Worm (Caenorhabditis elegans): ENCODE measurements around the gene efr-3.

DNA sequence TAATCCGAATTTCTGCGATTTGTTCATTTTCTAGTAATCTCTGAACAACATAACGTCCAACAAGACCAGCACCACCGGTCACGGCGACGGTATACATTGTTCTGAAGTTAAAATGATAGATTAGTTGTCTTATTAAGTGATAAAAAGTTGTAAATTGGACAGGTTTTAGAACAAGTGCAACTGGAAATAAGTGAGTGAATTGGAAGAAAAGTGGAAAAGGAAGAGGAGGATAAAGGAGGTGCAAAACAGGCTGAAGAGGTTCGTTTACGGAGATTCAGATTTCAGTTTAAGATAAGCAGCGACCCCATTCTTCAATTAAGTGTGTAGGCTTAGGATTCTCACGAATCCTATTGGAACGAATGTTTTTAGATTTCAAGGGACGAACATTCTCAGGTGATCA, 37.9 kb upstream of the efr-3 start, which contains the start of gene C32D5.12:
- TF ChIP-seq ceh-58 (GFP tag; IDR thresholded peaks at IDR 0.05) (no peak), lsl-1 (GFP tag; optimal IDR thresholded peaks at IDR 0.05) (no peak), ama-1 (optimal IDR thresholded peaks at IDR 0.05) (no peak), ama-1 (GFP tag; optimal IDR thresholded peaks at IDR 0.05) (no peak), Y95B8A.8 (GFP tag; IDR thresholded peaks at IDR 0.05) (no peak), let-607 (tag; optimal IDR thresholded peaks at IDR 0.05) (no peak), pha-4 (tag; optimal IDR thresholded peaks at IDR 0.05) (no peak), B0019.2 (GFP tag; conservative IDR thresholded peaks at IDR 0.05) (no peak), mel-28 (tag; optimal IDR thresholded peaks at IDR 0.05; ENCODE audit: borderline replicate concordance) (no peak), dpff-1 (tag; optimal IDR thresholded peaks at IDR 0.05) (no peak)
